Fruit fly (Drosophila melanogaster): ENCODE measurements around the gene CG31441.

Gene CG31441

DNA sequence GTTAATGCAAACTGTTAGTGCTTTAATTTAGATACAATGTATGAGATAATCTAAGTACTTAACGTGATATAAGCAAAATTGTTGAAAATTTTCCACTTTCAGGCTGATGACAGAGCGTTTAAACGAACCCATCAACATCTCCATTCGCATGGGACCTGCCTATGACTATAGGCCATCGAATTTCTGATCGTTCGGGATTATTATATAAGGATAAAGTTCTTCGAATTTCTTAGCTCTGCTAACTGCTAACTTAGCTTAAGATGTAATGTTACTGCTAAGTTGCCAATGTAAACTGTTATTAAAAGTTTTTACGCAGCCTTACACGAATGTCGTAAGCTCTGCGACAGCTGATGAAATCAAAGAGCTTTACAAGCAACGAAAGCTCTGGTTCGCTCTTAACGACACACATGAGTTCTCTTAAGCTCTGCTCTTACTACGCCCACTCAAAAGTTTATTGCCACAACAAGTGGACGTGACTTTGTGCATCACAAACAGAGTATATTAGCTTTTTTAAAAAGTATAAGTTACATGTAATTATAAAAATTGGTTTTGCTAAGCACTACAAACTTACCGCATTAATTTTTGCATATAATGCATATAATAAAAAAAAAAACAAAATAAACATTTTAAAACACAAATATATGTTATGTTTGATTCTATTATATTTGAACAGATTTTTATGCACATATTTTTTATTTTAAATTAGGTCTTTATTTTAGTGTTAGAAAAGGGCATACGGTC lies 39.3 kb upstream of the CG31441 start (continued):
- TF ChIP-seq pan (optimal IDR thresholded peaks at IDR 0.05) (no peak), pan (GFP tag; optimal IDR thresholded peaks at IDR 0.05 in 1 of 2, IDR thresholded peaks at IDR 0.05 in 1 of 2) (peak in 1 of 2 experiments; percentile 99), CG3995 (GFP tag; optimal IDR thresholded peaks at IDR 0.05) (peak; percentile 81), row (GFP tag; IDR thresholded peaks at IDR 0.05) (peak; percentile 99), Hey (tag; optimal IDR thresholded peaks at IDR 0.05) (peak; percentile 72), crol (GFP tag; IDR thresholded peaks at IDR 0.05) (peak; percentile 73), CG10267 (tag; optimal IDR thresholded peaks at IDR 0.05) (peak; percentile 96), phol (tag; optimal IDR thresholded peaks at IDR 0.05) (peak; percentile 99), CG3847 (GFP tag; IDR thresholded peaks at IDR 0.05) (peak; percentile 98), CG6654 (GFP tag; optimal IDR thresholded peaks at IDR 0.05) (peak; percentile 95), amos (GFP tag; IDR thresholded peaks at IDR 0.05; ENCODE audit: partially characterized antibody) (no peak; the same call in 1 of the 2 replicates), Bgb (GFP tag; IDR thresholded peaks at IDR 0.05; ENCODE audit: partially characterized antibody) (peak; percentile 51; the same call in 1 of the 2 replicates), CG15269 (tag; optimal IDR thresholded peaks at IDR 0.05) (peak; percentile 99), Hmx (GFP tag; optimal IDR thresholded peaks at IDR 0.05) (peak; percentile 82), gsb (GFP tag; IDR thresholded peaks at IDR 0.05) (peak; percentile 96), CG12744 (GFP tag; optimal IDR thresholded peaks at IDR 0.05) (peak; percentile 63), CG14667 (GFP tag; IDR thresholded peaks at IDR 0.05) (peak; percentile 96), CG16779 (GFP tag; IDR thresholded peaks at IDR 0.05) (peak; percentile 91), insv (GFP tag; optimal IDR thresholded peaks at IDR 0.05) (peak in 1 of 2 experiments; percentile 79), gsb-n (tag; optimal IDR thresholded peaks at IDR 0.05) (peak; percentile 98), NfI (GFP tag; optimal IDR thresholded peaks at IDR 0.05) (peak; percentile 98), BtbVII (GFP tag; optimal IDR thresholded peaks at IDR 0.05) (peak; percentile 98), Tbp (GFP tag; optimal IDR thresholded peaks at IDR 0.05) (no peak), fd102C (GFP tag; optimal IDR thresholded peaks at IDR 0.05) (no peak), CG18599 (GFP tag; optimal IDR thresholded peaks at IDR 0.05) (peak; percentile 99), so (GFP tag; IDR thresholded peaks at IDR 0.05) (peak; percentile 98), Fer3 (tag; optimal IDR thresholded peaks at IDR 0.05) (peak; percentile 98), dysf (GFP tag; IDR thresholded peaks at IDR 0.05) (peak; percentile 99), bsh (GFP tag; optimal IDR thresholded peaks at IDR 0.05) (peak in 1 of 2 experiments; percentile 98), E2f1 (GFP tag; IDR thresholded peaks at IDR 0.05) (peak; percentile 98), zfh1 (GFP tag; IDR thresholded peaks at IDR 0.05) (peak; percentile 97), CG10543 (GFP tag; optimal IDR thresholded peaks at IDR 0.05) (peak; percentile 97), CG15479 (GFP tag; optimal IDR thresholded peaks at IDR 0.05) (peak; percentile 18), gro (GFP tag; optimal IDR thresholded peaks at IDR 0.05) (peak; percentile 41), dmrt99B (tag; optimal IDR thresholded peaks at IDR 0.05) (peak; percentile 100), dm (GFP tag; optimal IDR thresholded peaks at IDR 0.05) (peak; percentile 82), CG11696 (GFP tag; IDR thresholded peaks at IDR 0.05) (peak; percentile 86), Sox100B (GFP tag; optimal IDR thresholded peaks at IDR 0.05) (peak; percentile 100), corto (GFP tag; optimal IDR thresholded peaks at IDR 0.05) (peak; percentile 83), Dad (GFP tag; optimal IDR thresholded peaks at IDR 0.05) (peak; percentile 95), CG8924 (tag; optimal IDR thresholded peaks at IDR 0.05) (peak; percentile 95), Pdp1 (GFP tag; optimal IDR thresholded peaks at IDR 0.05) (peak; percentile 83 to 96), twi (tag; optimal IDR thresholded peaks at IDR 0.05) (peak; percentile 88), Dfd (GFP tag; optimal IDR thresholded peaks at IDR 0.05) (peak in 1 of 2 experiments; percentile 95), CG4707 (GFP tag; optimal IDR thresholded peaks at IDR 0.05) (peak; percentile 82), run (tag; optimal IDR thresholded peaks at IDR 0.05) (peak; percentile 98), CG7839 (tag; optimal IDR thresholded peaks at IDR 0.05) (peak; percentile 100), nmo (GFP tag; optimal IDR thresholded peaks at IDR 0.05) (peak; percentile 100), CG3726 (GFP tag; IDR thresholded peaks at IDR 0.05) (peak; percentile 96)

Measured in whole organism, embryonic.